Fruit fly (Drosophila melanogaster) whole organism, embryonic: ENCODE measurements around the gene Kat60.

Source experiments
- Antp ChIP-seq: fragments of 200-800 bp; sonication (Bioruptor generic); optimal IDR thresholded peaks from 3 replicates; lab custom pipeline; 2016; ENCODE audit warnings: missing biosample characterization, missing genetic modification characterization
- Bteb2 ChIP-seq: fragments of 200-800 bp; sonication (Bioruptor generic); optimal IDR thresholded peaks from 2 replicates; lab custom pipeline; 2016; ENCODE audit warnings: missing biosample characterization, missing genetic modification characterization
- CG11723 ChIP-seq: fragments of 200-800 bp; sonication (Bioruptor generic); optimal IDR thresholded peaks from 2 replicates; lab custom pipeline; 2017; ENCODE audit warnings: missing biosample characterization, mild to moderate bottlenecking, missing genetic modification characterization
- CG12769 ChIP-seq: fragments of 200-800 bp; sonication (Bioruptor generic); optimal IDR thresholded peaks from 2 replicates; lab custom pipeline; 2019; ENCODE audit warnings: missing biosample characterization, mild to moderate bottlenecking, missing genetic modification characterization, moderate library complexity
- CG16863 ChIP-seq: fragments of 200-800 bp; sonication (Bioruptor generic); optimal IDR thresholded peaks from 3 replicates; lab custom pipeline; 2016; ENCODE audit warnings: missing biosample characterization, missing genetic modification characterization
- CG17359 ChIP-seq: fragments of 200-800 bp; sonication (Bioruptor generic); optimal IDR thresholded peaks from 3 replicates; lab custom pipeline; 2018; ENCODE audit warnings: missing biosample characterization, mild to moderate bottlenecking, missing genetic modification characterization, moderate library complexity
- CG17568 ChIP-seq: fragments of 200-800 bp; sonication (Bioruptor generic); optimal IDR thresholded peaks from 2 replicates; lab custom pipeline; 2018; ENCODE audit warnings: missing biosample characterization, mild to moderate bottlenecking, missing genetic modification characterization, moderate library complexity
- CG17829 ChIP-seq: fragments of 200-800 bp; optimal IDR thresholded peaks from 2 replicates; lab custom pipeline; 2019; ENCODE audit warnings: missing biosample characterization, mild to moderate bottlenecking, missing genetic modification characterization, moderate library complexity
- CG18476 ChIP-seq: fragments of 200-800 bp; sonication (Bioruptor generic); optimal IDR thresholded peaks from 2 replicates; lab custom pipeline; 2016; ENCODE audit warnings: missing biosample characterization, mild to moderate bottlenecking, missing genetic modification characterization
- CG2120 ChIP-seq: fragments of 200-800 bp; sonication (Bioruptor generic); optimal IDR thresholded peaks from 3 replicates; lab custom pipeline; 2016; ENCODE audit warnings: missing biosample characterization, missing genetic modification characterization
- CG2202 ChIP-seq: fragments of 200-800 bp; sonication (Bioruptor generic); optimal IDR thresholded peaks from 2 replicates; lab custom pipeline; 2018; ENCODE audit warnings: missing biosample characterization, mild to moderate bottlenecking, missing genetic modification characterization
- CG30020 ChIP-seq: fragments of 200-800 bp; optimal IDR thresholded peaks from 2 replicates; lab custom pipeline; 2019; ENCODE audit warnings: missing biosample characterization, mild to moderate bottlenecking, missing genetic modification characterization, moderate library complexity
- CG32767 ChIP-seq: fragments of 200-800 bp; sonication (Bioruptor generic); IDR thresholded peaks from 2 replicates; pipeline ENCODE4 v1.3.6; 2022; ENCODE audit warnings: missing biosample characterization, missing genetic modification characterization
- CG3281 ChIP-seq: fragments of 200-800 bp; sonication (Bioruptor generic); optimal IDR thresholded peaks from 3 replicates; lab custom pipeline; 2017; ENCODE audit warnings: missing biosample characterization, mild to moderate bottlenecking, missing genetic modification characterization
- CG33557 ChIP-seq: fragments of 200-800 bp; sonication (Bioruptor generic); optimal IDR thresholded peaks from 2 replicates; lab custom pipeline; 2019; ENCODE audit warnings: missing biosample characterization, mild to moderate bottlenecking, missing genetic modification characterization, moderate library complexity
- CG34376 ChIP-seq: fragments of 200-800 bp; sonication (Bioruptor generic); optimal IDR thresholded peaks from 2 replicates; lab custom pipeline; 2018; ENCODE audit warnings: missing biosample characterization, mild to moderate bottlenecking, missing genetic modification characterization
- CG6175 ChIP-seq: fragments of 200-800 bp; sonication (Bioruptor generic); IDR thresholded peaks from 3 replicates; pipeline ENCODE4 v1.3.6; 2022; ENCODE audit warnings: missing biosample characterization, missing genetic modification characterization
- CG8290 ChIP-seq, 3 experiments: fragments of 200-800 bp; sonication (Bioruptor generic); optimal IDR thresholded peaks; 2 replicates each; lab custom pipeline; 2016 to 2019; ENCODE audit warnings: missing biosample characterization in 3 of 3, missing genetic modification characterization in 3 of 3, mild to moderate bottlenecking in 2 of 3, moderate library complexity in 1 of 3
- CG8478 ChIP-seq: fragments of >200 bp; optimal IDR thresholded peaks from 2 replicates; lab custom pipeline; 2018
- CG9797 ChIP-seq: fragments of 200-800 bp; sonication (Bioruptor generic); optimal IDR thresholded peaks from 3 replicates; lab custom pipeline; 2018; ENCODE audit warnings: missing biosample characterization, mild to moderate bottlenecking, missing genetic modification characterization
- CG9876 ChIP-seq: fragments of 200-800 bp; sonication (Bioruptor generic); optimal IDR thresholded peaks from 2 replicates; lab custom pipeline; 2016; ENCODE audit warnings: missing biosample characterization, missing genetic modification characterization
- CoRest ChIP-seq: fragments of 200-800 bp; sonication (Bioruptor generic); optimal IDR thresholded peaks from 3 replicates; lab custom pipeline; 2018; ENCODE audit warnings: missing biosample characterization, mild to moderate bottlenecking, missing genetic modification characterization, moderate library complexity
- Dad ChIP-seq: fragments of 200-800 bp; sonication (Bioruptor generic); optimal IDR thresholded peaks from 3 replicates; lab custom pipeline; 2016; ENCODE audit warnings: missing biosample characterization, missing genetic modification characterization
- E2f2 ChIP-seq: fragments of 200-800 bp; sonication (Bioruptor generic); IDR thresholded peaks from 2 replicates; pipeline ENCODE4 v1.3.6; 2022; ENCODE audit warnings: missing biosample characterization, missing genetic modification characterization
- Eip74EF ChIP-seq, 2 experiments: fragments of 200-800 bp in 1 of 2; fragments of >200 bp in 1 of 2; sonication (Bioruptor generic) in 1 of 2; optimal IDR thresholded peaks; 2 replicates each; lab custom pipeline; 2017 to 2019; ENCODE audit warnings: missing biosample characterization in 2 of 2, missing genetic modification characterization in 2 of 2, mild to moderate bottlenecking in 1 of 2, moderate library complexity in 1 of 2
- H15 ChIP-seq: fragments of 200-800 bp; sonication (Bioruptor generic); IDR thresholded peaks from 3 replicates; pipeline ENCODE4 v1.3.6; 2022; ENCODE audit warnings: missing biosample characterization, missing genetic modification characterization
- Hsf ChIP-seq: fragments of 200-800 bp; sonication (Bioruptor generic); optimal IDR thresholded peaks from 3 replicates; lab custom pipeline; 2016; ENCODE audit warnings: missing biosample characterization, missing genetic modification characterization
- Meics ChIP-seq: fragments of 200-800 bp; sonication (Bioruptor generic); optimal IDR thresholded peaks from 2 replicates; lab custom pipeline; 2017; ENCODE audit warnings: missing biosample characterization, mild to moderate bottlenecking, missing genetic modification characterization
- Oaz ChIP-seq: fragments of 200-800 bp; sonication (Bioruptor generic); IDR thresholded peaks from 2 replicates; pipeline ENCODE4 v1.3.6; 2022; ENCODE audit warnings: missing biosample characterization, missing genetic modification characterization
- Ravus ChIP-seq: fragments of 200-800 bp; sonication (Bioruptor generic); IDR thresholded peaks from 2 replicates; pipeline ENCODE4 v1.3.6; 2022; ENCODE audit warnings: missing biosample characterization, missing genetic modification characterization
- Vsx1 ChIP-seq: fragments of 200-800 bp; sonication (Bioruptor generic); optimal IDR thresholded peaks from 2 replicates; lab custom pipeline; 2017; ENCODE audit warnings: missing biosample characterization, mild to moderate bottlenecking, missing genetic modification characterization, missing genetic modification reagents
- caup ChIP-seq: fragments of 200-800 bp; sonication (Bioruptor generic); optimal IDR thresholded peaks from 3 replicates; lab custom pipeline; 2017; ENCODE audit warnings: missing biosample characterization, mild to moderate bottlenecking, missing genetic modification characterization, moderate library complexity; ENCODE audit not compliant: severe bottlenecking
- chm ChIP-seq: fragments of 200-800 bp; sonication (Bioruptor generic); IDR thresholded peaks from 2 replicates; pipeline ENCODE4 v1.3.6; 2022; ENCODE audit warnings: missing biosample characterization, missing genetic modification characterization
- crol ChIP-seq: fragments of 200-800 bp; sonication (Bioruptor generic); IDR thresholded peaks from 2 replicates; pipeline ENCODE4 v1.3.6; 2022; ENCODE audit warnings: missing biosample characterization, missing genetic modification characterization
- ems ChIP-seq: fragments of 200-800 bp; sonication (Bioruptor generic); optimal IDR thresholded peaks from 3 replicates; lab custom pipeline; 2016; ENCODE audit warnings: missing biosample characterization, missing genetic modification characterization
- eyg ChIP-seq: fragments of 200-800 bp; sonication (Bioruptor generic); optimal IDR thresholded peaks from 3 replicates; lab custom pipeline; 2016; ENCODE audit warnings: missing biosample characterization, missing genetic modification characterization
- fru ChIP-seq: fragments of >200 bp; optimal IDR thresholded peaks from 2 replicates; lab custom pipeline; 2017
- ftz-f1 ChIP-seq: fragments of 200-800 bp; sonication (Bioruptor generic); optimal IDR thresholded peaks from 2 replicates; lab custom pipeline; 2016; ENCODE audit warnings: missing biosample characterization, missing genetic modification characterization
- insv ChIP-seq, 2 experiments: fragments of 200-800 bp; sonication (Bioruptor generic); optimal IDR thresholded peaks; 3 replicates each; lab custom pipeline; 2016 to 2018; ENCODE audit warnings: missing biosample characterization in 2 of 2, missing genetic modification characterization in 2 of 2
- maf-S ChIP-seq: fragments of 200-800 bp; sonication (Bioruptor generic); optimal IDR thresholded peaks from 2 replicates; lab custom pipeline; 2016; ENCODE audit warnings: missing biosample characterization, missing genetic modification characterization
- nom ChIP-seq: fragments of 200-800 bp; sonication (Bioruptor generic); optimal IDR thresholded peaks from 2 replicates; lab custom pipeline; 2017; ENCODE audit warnings: missing biosample characterization, missing genetic modification characterization, mild to moderate bottlenecking, moderate library complexity, missing genetic modification reagents
- pnt ChIP-seq: fragments of 200-800 bp; sonication (Bioruptor generic); optimal IDR thresholded peaks from 3 replicates; lab custom pipeline; 2016; ENCODE audit warnings: missing biosample characterization, missing genetic modification characterization
- prd ChIP-seq, 3 experiments: fragments of >200 bp in 2 of 3; fragments of 200-800 bp in 1 of 3; sonication (Bioruptor generic) in 1 of 3; optimal IDR thresholded peaks in 2 of 3; IDR thresholded peaks in 1 of 3; 2 replicates in 2 of 3; 3 replicates in 1 of 3; pipeline versions ENCODE4 v1.3.6 to Lab custom; 2017 to 2022; ENCODE audit warnings: missing biosample characterization in 1 of 3, missing genetic modification characterization in 1 of 3
- pzg ChIP-seq: fragments of 200-800 bp; sonication (Bioruptor generic); optimal IDR thresholded peaks from 3 replicates; lab custom pipeline; 2018; ENCODE audit warnings: missing biosample characterization, mild to moderate bottlenecking, missing genetic modification characterization, moderate library complexity
- shn ChIP-seq: fragments of 200-800 bp; sonication (Bioruptor generic); optimal IDR thresholded peaks from 3 replicates; lab custom pipeline; 2016; ENCODE audit warnings: missing biosample characterization, missing genetic modification characterization
- so ChIP-seq: fragments of 200-800 bp; sonication (Bioruptor generic); IDR thresholded peaks from 3 replicates; pipeline ENCODE4 v1.3.6; 2022; ENCODE audit warnings: missing biosample characterization, missing genetic modification characterization
- stwl ChIP-seq: fragments of 200-800 bp; sonication (Bioruptor generic); optimal IDR thresholded peaks from 3 replicates; lab custom pipeline; 2018; ENCODE audit warnings: missing biosample characterization, mild to moderate bottlenecking, missing genetic modification characterization, moderate library complexity
- toy ChIP-seq: fragments of 200-800 bp; sonication (Bioruptor generic); IDR thresholded peaks from 2 replicates; pipeline ENCODE4 v1.3.6; 2022; ENCODE audit warnings: missing biosample characterization, missing genetic modification characterization
- trem ChIP-seq: fragments of 200-800 bp; optimal IDR thresholded peaks from 3 replicates; lab custom pipeline; 2019; ENCODE audit warnings: missing biosample characterization, mild to moderate bottlenecking, missing genetic modification characterization, moderate library complexity
- vvl ChIP-seq: fragments of 200-800 bp; sonication (Bioruptor generic); IDR thresholded peaks from 2 replicates; pipeline ENCODE4 v1.3.6; 2022; ENCODE audit warnings: missing biosample characterization, missing genetic modification characterization
- wdn ChIP-seq: fragments of 200-800 bp; sonication (Bioruptor generic); IDR thresholded peaks from 2 replicates; pipeline ENCODE4 v1.3.6; 2022; ENCODE audit warnings: missing biosample characterization, missing genetic modification characterization

Gene Kat60

dm6 chr3R:5198302-5198701, 33.7 kb downstream of the Kat60 start (continued):
- TF ChIP-seq CG12769 (tag; lab: Kevin White, UChicago), result peak; percentile 87
- peak; percentile 40 for TF ChIP-seq CG9876 (GFP tag; lab: Kevin White, UChicago)
- peak; percentile 61; the same call in 1 of the 2 replicates for TF ChIP-seq vvl (GFP tag; lab: Robert Waterston, UW)
- TF ChIP-seq wdn (GFP tag; lab: Robert Waterston, UW), result 0 out of 2 replicates have a peak, but pooled peaks have one; percentile 36
- TF ChIP-seq CG16863, result peak; percentile 30
- no peak for TF ChIP-seq CG18476 (GFP tag; lab: Kevin White, UChicago)
- no peak for TF ChIP-seq CG32767 (GFP tag; lab: Robert Waterston, UW)
- no peak for TF ChIP-seq maf-S (GFP tag; lab: Kevin White, UChicago)
- TF ChIP-seq stwl, result no peak
- 0 out of 3 replicates have a peak, but pooled peaks have one; percentile 46 for TF ChIP-seq H15 (GFP tag; lab: Robert Waterston, UW)
- TF ChIP-seq fru (lab: Kevin White, UChicago), result no peak
- no peak for TF ChIP-seq Bteb2
- TF ChIP-seq Antp (GFP tag; lab: Kevin White, UChicago), result peak; percentile 59
- TF ChIP-seq so (GFP tag; lab: Robert Waterston, UW), result 0 out of 3 replicates have a peak, but pooled peaks have one; percentile 9
- no peak for TF ChIP-seq CG9797 (GFP tag; lab: Kevin White, UChicago)
- no peak for TF ChIP-seq CG11723
- peak; percentile 67 for TF ChIP-seq CG3281 (GFP tag; lab: Kevin White, UChicago)
- TF ChIP-seq shn (GFP tag; lab: Kevin White, UChicago), result peak; percentile 61
- TF ChIP-seq CG8478 (lab: Kevin White, UChicago), result no peak
- TF ChIP-seq CG8290 (GFP tag; optimal IDR thresholded peaks at IDR 0.05; lab: Kevin White, UChicago), result no peak
- TF ChIP-seq CG8290 (tag; optimal IDR thresholded peaks at IDR 0.05; lab: Kevin White, UChicago), result peak in 1 of 2 experiments; percentile 88
- peak; percentile 40 for TF ChIP-seq Hsf (GFP tag; lab: Kevin White, UChicago)
- no peak for TF ChIP-seq CG30020 (tag; lab: Kevin White, UChicago)
- no peak for TF ChIP-seq pzg (GFP tag; lab: Kevin White, UChicago)
- peak; percentile 41 for TF ChIP-seq pnt
- TF ChIP-seq ftz-f1 (GFP tag; lab: Kevin White, UChicago), result no peak
- TF ChIP-seq Eip74EF (GFP tag; optimal IDR thresholded peaks at IDR 0.05; lab: Kevin White, UChicago), result no peak
- peak; percentile 57 for TF ChIP-seq CG17359
- no peak for TF ChIP-seq CG17829 (tag; lab: Kevin White, UChicago)
- no peak for TF ChIP-seq Vsx1 (GFP tag; lab: Kevin White, UChicago)
- TF ChIP-seq Ravus (GFP tag; lab: Robert Waterston, UW), result no peak
- TF ChIP-seq CoRest (tag; lab: Kevin White, UChicago), result peak; percentile 48
- TF ChIP-seq CG17568, result no peak
- peak; percentile 56 for TF ChIP-seq eyg (GFP tag; lab: Kevin White, UChicago)
- no peak for TF ChIP-seq chm (GFP tag; lab: Robert Waterston, UW)
- no peak for TF ChIP-seq prd (optimal IDR thresholded peaks at IDR 0.05; lab: Kevin White, UChicago)
- TF ChIP-seq prd (GFP tag; IDR thresholded peaks at IDR 0.05; lab: Robert Waterston, UW), result peak; percentile 56; the same call in 2 of the 3 replicates
- TF ChIP-seq nom, result no peak
- TF ChIP-seq trem (tag; lab: Kevin White, UChicago), result no peak
- TF ChIP-seq CG33557, result no peak
- TF ChIP-seq caup (GFP tag; lab: Kevin White, UChicago), result peak; percentile 68
- peak; percentile 42 for TF ChIP-seq ems (GFP tag; lab: Kevin White, UChicago)
- peak; percentile 88 for TF ChIP-seq CG2120 (GFP tag; lab: Kevin White, UChicago)
- peak; percentile 59; the same call in 1 of the 2 replicates for TF ChIP-seq Oaz (GFP tag; lab: Robert Waterston, UW)
- peak; percentile 6 for TF ChIP-seq Dad
- TF ChIP-seq E2f2 (GFP tag; lab: Robert Waterston, UW), result peak; percentile 21; the same call in 1 of the 2 replicates
- TF ChIP-seq toy (GFP tag; lab: Robert Waterston, UW), result no peak
- TF ChIP-seq crol (GFP tag; lab: Robert Waterston, UW), result no peak
- no peak for TF ChIP-seq insv (GFP tag; optimal IDR thresholded peaks at IDR 0.05; lab: Kevin White, UChicago)
- peak; percentile 79 for TF ChIP-seq Meics
- no peak for TF ChIP-seq CG6175 (GFP tag; lab: Robert Waterston, UW)
- TF ChIP-seq CG34376 (GFP tag; lab: Kevin White, UChicago), result no peak
- TF ChIP-seq CG2202 (tag; lab: Kevin White, UChicago), result no peak
